Fruit fly (Drosophila melanogaster) whole organism, prepupa: ENCODE results near the gene CG6153.
A peak's percentile ranks its signal among the peaks of the same experiment; 100 is the strongest.

Experiments
- CG10631 ChIP-seq: fragments of 200-800 bp; sonication (Bioruptor generic); optimal IDR thresholded peaks from 2 replicates; lab custom pipeline; 2016; ENCODE audit warnings: missing biosample characterization, missing genetic modification characterization
- CG10669 ChIP-seq: fragments of 200-800 bp; sonication (Bioruptor generic); optimal IDR thresholded peaks from 3 replicates; lab custom pipeline; 2018; ENCODE audit warnings: missing biosample characterization, mild to moderate bottlenecking, missing genetic modification characterization, moderate library complexity
- CG11294 ChIP-seq: fragments of 200-800 bp; sonication (Bioruptor generic); IDR thresholded peaks from 2 replicates; pipeline ENCODE4 v1.3.6; 2022; ENCODE audit warnings: missing biosample characterization, missing genetic modification characterization
- CG15336 ChIP-seq: fragments of 200-800 bp; sonication (Bioruptor generic); IDR thresholded peaks from 2 replicates; pipeline ENCODE4 v1.3.6; 2022; ENCODE audit warnings: missing biosample characterization, missing genetic modification characterization
- CG1621 ChIP-seq: fragments of 200-800 bp; sonication (Bioruptor generic); optimal IDR thresholded peaks from 3 replicates; lab custom pipeline; 2018; ENCODE audit warnings: missing biosample characterization, mild to moderate bottlenecking, missing genetic modification characterization
- CG16779 ChIP-seq: fragments of 200-800 bp; sonication (Bioruptor generic); optimal IDR thresholded peaks from 3 replicates; lab custom pipeline; 2017; ENCODE audit warnings: missing biosample characterization, mild to moderate bottlenecking, missing genetic modification characterization
- CG3032 ChIP-seq: fragments of 200-800 bp; optimal IDR thresholded peaks from 2 replicates; lab custom pipeline; 2019; ENCODE audit warnings: missing biosample characterization, mild to moderate bottlenecking, missing genetic modification characterization, moderate library complexity
- CG31627 ChIP-seq: fragments of 200-800 bp; sonication (Bioruptor generic); optimal IDR thresholded peaks from 3 replicates; lab custom pipeline; 2016; ENCODE audit warnings: missing biosample characterization, missing genetic modification characterization
- CG32006 ChIP-seq: fragments of 200-800 bp; sonication (Bioruptor generic); optimal IDR thresholded peaks from 3 replicates; lab custom pipeline; 2017; ENCODE audit warnings: missing biosample characterization, mild to moderate bottlenecking, missing genetic modification characterization
- CG3919 ChIP-seq: fragments of 200-800 bp; sonication (Bioruptor generic); optimal IDR thresholded peaks from 3 replicates; lab custom pipeline; 2016; ENCODE audit warnings: missing biosample characterization, missing genetic modification characterization
- CG4318 ChIP-seq: fragments of 200-800 bp; sonication (Bioruptor generic); optimal IDR thresholded peaks from 3 replicates; lab custom pipeline; 2017; ENCODE audit warnings: missing biosample characterization, mild to moderate bottlenecking, missing genetic modification characterization
- CG6163 ChIP-seq: fragments of 200-800 bp; sonication (Bioruptor generic); IDR thresholded peaks from 3 replicates; pipeline ENCODE4 v1.3.6; 2022; ENCODE audit warnings: missing biosample characterization, missing genetic modification characterization
- CG6276 ChIP-seq: fragments of 200-800 bp; sonication (Bioruptor generic); optimal IDR thresholded peaks from 2 replicates; lab custom pipeline; 2017; ENCODE audit warnings: missing biosample characterization, mild to moderate bottlenecking, missing genetic modification characterization
- CG6792 ChIP-seq: fragments of 200-800 bp; sonication (Bioruptor generic); optimal IDR thresholded peaks from 3 replicates; lab custom pipeline; 2016; ENCODE audit warnings: missing biosample characterization, missing genetic modification characterization
- CG6854 ChIP-seq: fragments of 200-800 bp; sonication (Bioruptor generic); optimal IDR thresholded peaks from 2 replicates; lab custom pipeline; 2017; ENCODE audit warnings: missing biosample characterization, mild to moderate bottlenecking, missing genetic modification characterization
- CG7368 ChIP-seq: fragments of 200-800 bp; sonication (Bioruptor generic); optimal IDR thresholded peaks from 3 replicates; lab custom pipeline; 2016; ENCODE audit warnings: missing biosample characterization, missing genetic modification characterization
- CG8119 ChIP-seq: fragments of 200-800 bp; sonication (Bioruptor generic); IDR thresholded peaks from 3 replicates; pipeline ENCODE4 v1.3.6; 2022; ENCODE audit warnings: missing biosample characterization, missing genetic modification characterization
- CG8319 ChIP-seq: fragments of 200-800 bp; sonication (Bioruptor generic); optimal IDR thresholded peaks from 3 replicates; lab custom pipeline; 2016; ENCODE audit warnings: missing biosample characterization, missing genetic modification characterization
- CG8632 ChIP-seq: fragments of 200-800 bp; sonication (Bioruptor generic); optimal IDR thresholded peaks from 3 replicates; lab custom pipeline; 2016; ENCODE audit warnings: missing biosample characterization, missing genetic modification characterization
- CG9139 ChIP-seq: fragments of 200-800 bp; sonication (Bioruptor generic); optimal IDR thresholded peaks from 3 replicates; lab custom pipeline; 2017; ENCODE audit warnings: missing biosample characterization, mild to moderate bottlenecking, missing genetic modification characterization
- Eip75B ChIP-seq: fragments of 200-800 bp; sonication (Bioruptor generic); optimal IDR thresholded peaks from 3 replicates; lab custom pipeline; 2016; ENCODE audit warnings: missing biosample characterization, missing genetic modification characterization
- Eip78C ChIP-seq: fragments of 200-800 bp; sonication (Bioruptor generic); peaks from one replicate; lab custom pipeline; 2016; ENCODE audit warnings: missing biosample characterization, missing genetic modification characterization
- Eip93F ChIP-seq: fragments of 200-800 bp; sonication (Bioruptor generic); optimal IDR thresholded peaks from 2 replicates; lab custom pipeline; 2016; ENCODE audit warnings: missing biosample characterization, mild to moderate bottlenecking, missing genetic modification characterization
- Ets21C ChIP-seq: fragments of 200-800 bp; sonication (Bioruptor generic); optimal IDR thresholded peaks from 3 replicates; lab custom pipeline; 2016; ENCODE audit warnings: missing biosample characterization, missing genetic modification characterization
- Ets96B ChIP-seq: fragments of 200-800 bp; optimal IDR thresholded peaks from 2 replicates; lab custom pipeline; 2019; ENCODE audit warnings: missing biosample characterization, mild to moderate bottlenecking, missing genetic modification characterization, moderate library complexity
- Hr38 ChIP-seq: sonication (Bioruptor generic); optimal IDR thresholded peaks from 2 replicates; lab custom pipeline; 2016; ENCODE audit warnings: missing biosample characterization, missing genetic modification characterization
- Hr39 ChIP-seq: fragments of 200-800 bp; sonication (Bioruptor generic); optimal IDR thresholded peaks from 2 replicates; lab custom pipeline; 2016; ENCODE audit warnings: missing biosample characterization, missing genetic modification characterization
- Hr4 ChIP-seq: fragments of 200-800 bp; sonication (Bioruptor generic); optimal IDR thresholded peaks from 3 replicates; lab custom pipeline; 2016; ENCODE audit warnings: missing biosample characterization, missing genetic modification characterization
- Lpt ChIP-seq: fragments of 200-800 bp; sonication (Bioruptor generic); optimal IDR thresholded peaks from 3 replicates; lab custom pipeline; 2016; ENCODE audit warnings: missing biosample characterization, missing genetic modification characterization
- Met ChIP-seq: fragments of 200-800 bp; sonication (Bioruptor generic); optimal IDR thresholded peaks from 3 replicates; lab custom pipeline; 2016; ENCODE audit warnings: missing biosample characterization, missing genetic modification characterization
- OdsH ChIP-seq: fragments of 200-800 bp; sonication (Bioruptor generic); optimal IDR thresholded peaks from 3 replicates; lab custom pipeline; 2016; ENCODE audit warnings: missing biosample characterization, missing genetic modification characterization
- Smox ChIP-seq: fragments of 200-800 bp; sonication (Bioruptor generic); optimal IDR thresholded peaks from 3 replicates; lab custom pipeline; 2016; ENCODE audit warnings: missing biosample characterization, missing genetic modification characterization
- Sox14 ChIP-seq: fragments of 200-800 bp; sonication (Bioruptor generic); optimal IDR thresholded peaks from 3 replicates; lab custom pipeline; 2016; ENCODE audit warnings: missing biosample characterization, missing genetic modification characterization
- Sox15 ChIP-seq: fragments of 200-800 bp; sonication (Bioruptor generic); optimal IDR thresholded peaks from 3 replicates; lab custom pipeline; 2016; ENCODE audit warnings: missing biosample characterization, missing genetic modification characterization
- cyc ChIP-seq: fragments of 200-800 bp; sonication (Bioruptor generic); optimal IDR thresholded peaks from 3 replicates; lab custom pipeline; 2016; ENCODE audit warnings: missing biosample characterization, missing genetic modification characterization
- dsx ChIP-seq: fragments of 200-800 bp; optimal IDR thresholded peaks from 3 replicates; lab custom pipeline; 2019; ENCODE audit warnings: missing biosample characterization, mild to moderate bottlenecking, missing genetic modification characterization, moderate library complexity; ENCODE audit not compliant: poor library complexity, severe bottlenecking
- eg ChIP-seq: fragments of 200-800 bp; sonication (Bioruptor generic); IDR thresholded peaks from 3 replicates; pipeline ENCODE4 v1.3.6; 2022; ENCODE audit warnings: missing biosample characterization, missing genetic modification characterization
- fd59A ChIP-seq: fragments of 200-800 bp; sonication (Bioruptor generic); optimal IDR thresholded peaks from 2 replicates; lab custom pipeline; 2017; ENCODE audit warnings: missing biosample characterization, mild to moderate bottlenecking, missing genetic modification characterization, missing genetic modification reagents
- fkh ChIP-seq: fragments of 200-800 bp; sonication (Bioruptor generic); optimal IDR thresholded peaks from 3 replicates; lab custom pipeline; 2017; ENCODE audit warnings: missing biosample characterization, mild to moderate bottlenecking, missing genetic modification characterization, moderate library complexity
- lz ChIP-seq: fragments of 200-800 bp; sonication (Bioruptor generic); optimal IDR thresholded peaks from 3 replicates; lab custom pipeline; 2016; ENCODE audit warnings: missing biosample characterization, missing genetic modification characterization
- net ChIP-seq: fragments of 200-800 bp; sonication (Bioruptor generic); optimal IDR thresholded peaks from 3 replicates; lab custom pipeline; 2016; ENCODE audit warnings: missing biosample characterization, missing genetic modification characterization
- pdm3 ChIP-seq: fragments of 200-800 bp; sonication (Bioruptor generic); optimal IDR thresholded peaks from 3 replicates; lab custom pipeline; 2016; ENCODE audit warnings: missing biosample characterization, missing genetic modification characterization
- salr ChIP-seq, 2 experiments: fragments of 200-800 bp; sonication (Bioruptor generic); optimal IDR thresholded peaks; 3 replicates each; lab custom pipeline; 2016 to 2018; ENCODE audit warnings: missing biosample characterization in 2 of 2, missing genetic modification characterization in 2 of 2, mild to moderate bottlenecking in 1 of 2
- ss ChIP-seq, 2 experiments: fragments of 200-800 bp; sonication (Bioruptor generic); optimal IDR thresholded peaks; 2 replicates in 1 of 2; 3 replicates in 1 of 2; lab custom pipeline; 2017 to 2018; ENCODE audit warnings: mild to moderate bottlenecking in 2 of 2, missing biosample characterization in 2 of 2, missing genetic modification characterization in 2 of 2, moderate library complexity in 1 of 2
- svp ChIP-seq: fragments of 200-800 bp; sonication (Bioruptor generic); peaks from one replicate; lab custom pipeline; 2016; ENCODE audit warnings: missing biosample characterization, missing genetic modification characterization
- vri ChIP-seq: fragments of 200-800 bp; sonication (Bioruptor generic); optimal IDR thresholded peaks from 3 replicates; lab custom pipeline; 2016; ENCODE audit warnings: missing biosample characterization, mild to moderate bottlenecking, missing genetic modification characterization

CG6153 gene

dm6 chr2L:12718437-12719376 is 25.9 kb downstream of the CG6153 start, which contains the start of gene MRP:
MRP (plus strand) TSS chr2L:12719045.
- TF ChIP-seq CG10669 (GFP tag; lab: Kevin White, UChicago) (no peak), CG6854 (no peak), Eip75B (GFP tag; lab: Kevin White, UChicago) (no peak), CG1621 (no peak), OdsH (no peak), Ets96B (tag; lab: Kevin White, UChicago) (no peak), CG9139 (no peak), CG6276 (no peak), eg (GFP tag; lab: Robert Waterston, UW) (no peak; the same call in 2 of the 3 replicates), CG3919 (GFP tag; lab: Kevin White, UChicago) (no peak), Eip78C (no peak), CG4318 (GFP tag; lab: Kevin White, UChicago) (no peak), cyc (GFP tag; lab: Kevin White, UChicago) (no peak), Met (GFP tag; lab: Kevin White, UChicago) (no peak), fkh (GFP tag; lab: Kevin White, UChicago) (peak; percentile 64), Sox15 (GFP tag; lab: Kevin White, UChicago) (no peak), Eip93F (GFP tag; lab: Kevin White, UChicago) (no peak), dsx (GFP tag; lab: Kevin White, UChicago) (no peak), Smox (GFP tag; lab: Kevin White, UChicago) (no peak), CG15336 (GFP tag; lab: Robert Waterston, UW) (0 out of 2 replicates have a peak, but pooled peaks have one; percentile 6), ss (GFP tag; optimal IDR thresholded peaks at IDR 0.05; lab: Kevin White, UChicago) (no peak), CG32006 (no peak), CG8119 (GFP tag; lab: Robert Waterston, UW) (0 out of 3 replicates have a peak, but pooled peaks have one; percentile 34), CG6792 (GFP tag; lab: Kevin White, UChicago) (no peak), vri (GFP tag; lab: Kevin White, UChicago) (peak; percentile 23), pdm3 (GFP tag; lab: Kevin White, UChicago) (no peak), Hr4 (GFP tag; lab: Kevin White, UChicago) (no peak), CG8632 (GFP tag; lab: Kevin White, UChicago) (no peak), CG16779 (tag; lab: Kevin White, UChicago) (no peak), Hr39 (GFP tag; lab: Kevin White, UChicago) (no peak), CG8319 (no peak)

dm6 chr2L:12719712-12720429 is 27.1 kb downstream of the CG6153 start:
- TF ChIP-seq Hr38 (GFP tag; lab: Kevin White, UChicago) (no peak), lz (GFP tag; lab: Kevin White, UChicago) (no peak), CG31627 (GFP tag; lab: Kevin White, UChicago) (no peak), Sox14 (peak; percentile 31), CG11294 (GFP tag; lab: Robert Waterston, UW) (no peak), CG4318 (GFP tag; lab: Kevin White, UChicago) (no peak), CG8319 (no peak), fkh (GFP tag; lab: Kevin White, UChicago) (peak; percentile 50), svp (peak; percentile 95), Eip78C (peak; percentile 72), CG6163 (GFP tag; lab: Robert Waterston, UW) (0 out of 3 replicates have a peak, but pooled peaks have one; percentile 41), Met (GFP tag; lab: Kevin White, UChicago) (no peak), CG9139 (no peak), Hr4 (GFP tag; lab: Kevin White, UChicago) (no peak), Lpt (GFP tag; lab: Kevin White, UChicago) (no peak), CG3032 (tag; lab: Kevin White, UChicago) (no peak), net (no peak), Smox (GFP tag; lab: Kevin White, UChicago) (no peak), cyc (GFP tag; lab: Kevin White, UChicago) (no peak), fd59A (GFP tag; lab: Kevin White, UChicago) (no peak), CG7368 (GFP tag; lab: Kevin White, UChicago) (no peak), Hr39 (GFP tag; lab: Kevin White, UChicago) (no peak), eg (GFP tag; lab: Robert Waterston, UW) (0 out of 3 replicates have a peak, but pooled peaks have one; percentile 27), Ets21C (GFP tag; lab: Kevin White, UChicago) (no peak), salr (GFP tag; optimal IDR thresholded peaks at IDR 0.05; lab: Kevin White, UChicago) (no peak), CG16779 (tag; lab: Kevin White, UChicago) (peak; percentile 14), pdm3 (GFP tag; lab: Kevin White, UChicago) (no peak), CG10631 (GFP tag; lab: Kevin White, UChicago) (no peak), Eip75B (GFP tag; lab: Kevin White, UChicago) (no peak)
